Worm (Caenorhabditis elegans) whole organism, L4/young adult: ENCODE data around the gene nlp-76.

Source experiments
- W03F9.2 ChIP-seq: fragments of 150-350 bp; optimal IDR thresholded peaks from 2 replicates; lab custom pipeline; 2014; ENCODE audit warnings: missing biosample characterization, missing genetic modification characterization
- dao-5 ChIP-seq: sonication (generic microtip); optimal IDR thresholded peaks from 2 replicates; lab custom pipeline; 2016; ENCODE audit warnings: missing genotype, missing genetic modification characterization, moderate library complexity, missing compliant biosample characterization

DNA sequence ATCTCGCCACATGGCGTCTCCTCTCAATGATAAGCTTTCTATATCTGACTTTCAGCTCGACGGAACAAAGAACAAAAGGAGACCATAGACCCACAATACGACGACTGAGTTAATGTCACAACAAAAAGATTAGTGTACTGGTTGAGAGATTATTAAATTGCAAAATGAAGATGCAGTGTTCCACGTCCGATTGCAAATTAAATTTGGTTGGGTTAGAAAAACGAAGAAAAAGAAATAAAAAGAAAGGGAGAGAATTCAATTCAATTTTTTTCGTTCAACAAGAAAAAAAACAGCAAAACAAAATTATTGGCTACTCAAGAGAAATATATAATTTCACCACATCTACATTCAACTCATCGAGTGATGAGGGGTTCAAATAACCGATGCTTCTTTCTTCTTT, 32.3 kb downstream of the nlp-76 start:
- TF ChIP-seq W03F9.2 (tag; lab: Kevin White, UChicago), result no peak
- no peak for TF ChIP-seq dao-5 (tag; lab: Kevin White, UChicago)
